Fruit fly (Drosophila melanogaster): ENCODE results near the gene CG4789.

The CG4789 gene

DNA sequence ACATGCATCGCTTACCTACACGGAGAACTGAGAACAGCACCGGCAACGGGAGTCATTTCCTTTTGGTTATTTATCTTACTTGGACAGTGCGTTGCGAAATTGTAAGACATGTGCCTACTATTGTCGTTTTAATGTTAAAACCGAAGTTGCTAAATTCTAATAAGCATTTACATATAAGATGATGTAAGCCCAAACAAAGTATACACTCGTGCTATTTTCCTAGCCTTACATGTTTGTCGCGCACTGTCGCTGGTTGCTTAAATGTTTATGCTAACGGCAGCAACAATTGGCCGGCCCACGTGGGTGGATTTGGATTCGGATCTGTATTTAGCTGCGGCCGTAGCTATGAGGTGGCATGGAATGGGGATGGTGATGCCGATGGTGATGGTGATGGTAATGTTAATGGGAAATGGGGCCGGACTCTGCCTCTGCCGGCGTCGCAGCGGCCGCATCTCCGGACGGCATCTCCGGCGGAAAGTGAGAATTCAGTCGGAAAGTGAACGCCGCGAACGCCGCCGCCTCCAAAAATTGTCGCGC, 10.6 kb downstream of the CG4789 start, which contains the start of gene CG4829 (continued):
- TF ChIP-seq Trl (optimal IDR thresholded peaks at IDR 0.05) (no peak), Trl (GFP tag; optimal IDR thresholded peaks at IDR 0.05) (peak; percentile 87), knrl (GFP tag; IDR thresholded peaks at IDR 0.05; ENCODE audit: partially characterized antibody) (no peak), Sry-δ (GFP tag; optimal IDR thresholded peaks at IDR 0.05) (peak; percentile 56), CG4730 (GFP tag; IDR thresholded peaks at IDR 0.05) (peak; percentile 83), CG14710 (tag; optimal IDR thresholded peaks at IDR 0.05) (peak; percentile 78), CG12219 (GFP tag; optimal IDR thresholded peaks at IDR 0.05) (peak; percentile 92), CG12236 (GFP tag; optimal IDR thresholded peaks at IDR 0.05) (peak; percentile 63), ase (GFP tag; IDR thresholded peaks at IDR 0.05) (peak; percentile 85), zfh1 (GFP tag; IDR thresholded peaks at IDR 0.05) (peak; percentile 83), da (GFP tag; optimal IDR thresholded peaks at IDR 0.05) (peak; percentile 40), NK7.1 (GFP tag; optimal IDR thresholded peaks at IDR 0.05) (peak; percentile 83), ara (GFP tag; IDR thresholded peaks at IDR 0.05) (peak; percentile 84), CG9817 (tag; optimal IDR thresholded peaks at IDR 0.05) (peak; percentile 91), tna (GFP tag; IDR thresholded peaks at IDR 0.05; ENCODE audit: partially characterized antibody) (no peak), CG14667 (GFP tag; IDR thresholded peaks at IDR 0.05) (peak; percentile 64), CG11504 (tag; optimal IDR thresholded peaks at IDR 0.05) (peak; percentile 92), Elba2 (GFP tag; optimal IDR thresholded peaks at IDR 0.05) (no peak), CG17385 (GFP tag; optimal IDR thresholded peaks at IDR 0.05) (peak; percentile 85), Awh (GFP tag; IDR thresholded peaks at IDR 0.05) (peak; percentile 83), Xbp1 (GFP tag; optimal IDR thresholded peaks at IDR 0.05) (peak; percentile 88), run (tag; optimal IDR thresholded peaks at IDR 0.05) (peak; percentile 77), CG8478 (optimal IDR thresholded peaks at IDR 0.05) (no peak), CG18764 (GFP tag; optimal IDR thresholded peaks at IDR 0.05) (peak; percentile 77), toy (GFP tag; IDR thresholded peaks at IDR 0.05) (peak; percentile 56; the same call in 1 of the 2 replicates), her (GFP tag; optimal IDR thresholded peaks at IDR 0.05) (peak; percentile 86), CG10431 (GFP tag; optimal IDR thresholded peaks at IDR 0.05) (peak; percentile 43), HmgZ (tag; optimal IDR thresholded peaks at IDR 0.05) (peak; percentile 88), Hr3 (GFP tag; optimal IDR thresholded peaks at IDR 0.05) (peak; percentile 76), crp (GFP tag; optimal IDR thresholded peaks at IDR 0.05) (peak in 1 of 2 experiments; percentile 38), CG12299 (tag; optimal IDR thresholded peaks at IDR 0.05) (peak; percentile 79), gce (GFP tag; IDR thresholded peaks at IDR 0.05) (peak; percentile 86; the same call in 2 of the 3 replicates), CG2875 (GFP tag; optimal IDR thresholded peaks at IDR 0.05) (peak; percentile 77), bcd (GFP tag; optimal IDR thresholded peaks at IDR 0.05) (peak; percentile 86), CG18011 (GFP tag; optimal IDR thresholded peaks at IDR 0.05) (peak; percentile 52), CG30403 (GFP tag; optimal IDR thresholded peaks at IDR 0.05) (peak; percentile 85), MESR4 (GFP tag; optimal IDR thresholded peaks at IDR 0.05) (peak; percentile 10), CG5245 (GFP tag; optimal IDR thresholded peaks at IDR 0.05) (peak; percentile 86), CG32767 (GFP tag; IDR thresholded peaks at IDR 0.05) (peak; percentile 72), CG32772 (GFP tag; IDR thresholded peaks at IDR 0.05) (peak; percentile 86), CG4424 (GFP tag; optimal IDR thresholded peaks at IDR 0.05) (peak; percentile 89), HLH4C (GFP tag; IDR thresholded peaks at IDR 0.05; ENCODE audit: partially characterized antibody) (no peak), CG13296 (GFP tag; optimal IDR thresholded peaks at IDR 0.05) (peak; percentile 86), CG13123 (GFP tag; optimal IDR thresholded peaks at IDR 0.05) (peak; percentile 66), tap (tag; optimal IDR thresholded peaks at IDR 0.05) (peak; percentile 92), Xrp1 (GFP tag; IDR thresholded peaks at IDR 0.05) (peak; percentile 87), CG14441 (GFP tag; IDR thresholded peaks at IDR 0.05) (peak; percentile 91), CG4404 (GFP tag; IDR thresholded peaks at IDR 0.05) (peak; percentile 43; the same call in 1 of the 2 replicates), fd3F (GFP tag; optimal IDR thresholded peaks at IDR 0.05) (peak; percentile 89), jigr1 (GFP tag; IDR thresholded peaks at IDR 0.05) (peak; percentile 77), zen (tag; optimal IDR thresholded peaks at IDR 0.05) (peak; percentile 79)

All from whole organism, embryonic.